Fruit fly (Drosophila melanogaster) whole organism, embryonic: ENCODE measurements around the gene Acph-1.

ENCODE experiments used
- CG10274 ChIP-seq: fragments of 200-800 bp; sonication (Bioruptor generic); optimal IDR thresholded peaks from 3 replicates; lab custom pipeline; 2017; ENCODE audit warnings: missing biosample characterization, mild to moderate bottlenecking, missing genetic modification characterization
- CG12104 ChIP-seq: fragments of 200-800 bp; sonication (Bioruptor generic); optimal IDR thresholded peaks from 3 replicates; lab custom pipeline; 2016; ENCODE audit warnings: missing biosample characterization, missing genetic modification characterization
- Dfd ChIP-seq, 2 experiments: fragments of >200 bp; optimal IDR thresholded peaks; 2 replicates each; lab custom pipeline; 2017; ENCODE audit warnings: missing biosample characterization in 2 of 2, missing genetic modification characterization in 2 of 2
- Fer3 ChIP-seq: fragments of 200-800 bp; sonication (Bioruptor generic); optimal IDR thresholded peaks from 2 replicates; lab custom pipeline; 2018; ENCODE audit warnings: missing biosample characterization, mild to moderate bottlenecking, missing genetic modification characterization, moderate library complexity
- Lhr ChIP-seq: fragments of 200-800 bp; sonication (Bioruptor generic); optimal IDR thresholded peaks from 3 replicates; lab custom pipeline; 2017; ENCODE audit warnings: mild to moderate bottlenecking, missing biosample characterization, missing genetic modification reagents, missing genetic modification characterization
- Lpt ChIP-seq: fragments of >200 bp; optimal IDR thresholded peaks from 2 replicates; lab custom pipeline; 2018; ENCODE audit warnings: missing biosample characterization, missing genetic modification characterization
- MESR4 ChIP-seq: fragments of 200-800 bp; sonication (Bioruptor generic); optimal IDR thresholded peaks from 2 replicates; lab custom pipeline; 2018; ENCODE audit warnings: missing biosample characterization, mild to moderate bottlenecking, missing genetic modification characterization, moderate library complexity
- gt ChIP-seq: fragments of 200-800 bp; sonication (Bioruptor generic); IDR thresholded peaks from 2 replicates; pipeline ENCODE4 v1.3.6; 2022; ENCODE audit warnings: missing biosample characterization, missing genetic modification characterization
- pan ChIP-seq, 4 experiments: fragments of >200 bp in 3 of 4; fragments of 200-800 bp in 1 of 4; sonication (Bioruptor generic) in 1 of 4; optimal IDR thresholded peaks in 3 of 4; IDR thresholded peaks in 1 of 4; 2 replicates each; pipeline versions ENCODE4 v1.3.6 to Lab custom; 2017 to 2022; ENCODE audit warnings: missing biosample characterization in 2 of 4, missing genetic modification characterization in 2 of 4, mixed read lengths in 1 of 4
- repo ChIP-seq: fragments of 200-800 bp; sonication (Bioruptor generic); optimal IDR thresholded peaks from 2 replicates; lab custom pipeline; 2016; ENCODE audit warnings: missing biosample characterization, missing genetic modification characterization
- slp2 ChIP-seq: fragments of 200-800 bp; sonication (Bioruptor generic); optimal IDR thresholded peaks from 2 replicates; lab custom pipeline; 2016; ENCODE audit warnings: missing biosample characterization, missing genetic modification characterization

DNA sequence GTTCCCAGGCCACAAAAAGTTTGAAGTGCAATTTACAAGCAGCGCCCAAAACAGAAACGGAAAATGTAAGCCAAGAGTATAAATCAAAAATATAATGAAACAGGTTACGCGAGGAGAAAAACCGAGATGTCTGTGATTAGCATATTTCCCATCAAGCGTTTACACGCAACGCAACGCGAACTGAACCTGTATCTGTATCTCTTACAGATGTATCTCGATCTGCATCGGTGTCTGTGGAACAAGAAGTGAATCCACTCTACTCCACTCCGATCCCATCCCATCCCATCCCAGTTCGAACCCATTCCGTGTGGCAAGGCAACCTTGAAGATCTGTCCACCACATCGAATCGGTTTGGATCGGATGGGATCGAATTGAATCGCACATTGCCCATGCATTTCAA is 9.3 kb downstream of the Acph-1 start:
- no peak for TF ChIP-seq CG12104 (GFP tag; lab: Kevin White, UChicago)
- no peak for TF ChIP-seq Fer3 (tag; lab: Kevin White, UChicago)
- no peak for TF ChIP-seq slp2 (GFP tag; lab: Kevin White, UChicago)
- no peak for TF ChIP-seq MESR4
- no peak for TF ChIP-seq Lpt (GFP tag; lab: Kevin White, UChicago)
- no peak for TF ChIP-seq gt (GFP tag; lab: Robert Waterston, UW)
- no peak for TF ChIP-seq pan (optimal IDR thresholded peaks at IDR 0.05; lab: Kevin White, UChicago)
- no peak for TF ChIP-seq pan (GFP tag; optimal IDR thresholded peaks at IDR 0.05 in 1 of 2, IDR thresholded peaks at IDR 0.05 in 1 of 2)
- no peak for TF ChIP-seq CG10274
- no peak for TF ChIP-seq repo
- TF ChIP-seq Dfd (GFP tag; optimal IDR thresholded peaks at IDR 0.05; lab: Kevin White, UChicago): no peak
- TF ChIP-seq Lhr (GFP tag; lab: Kevin White, UChicago): no peak
